Fruit fly (Drosophila melanogaster) whole organism, embryonic: Measurements from ENCODE around the gene kek6.

Source experiments
- ATbp ChIP-seq: fragments of 200-800 bp; sonication (Bioruptor generic); optimal IDR thresholded peaks from 2 replicates; lab custom pipeline; 2017; ENCODE audit warnings: missing biosample characterization, mild to moderate bottlenecking, missing genetic modification characterization, missing genetic modification reagents
- Blimp-1 ChIP-seq: fragments of 200-800 bp; sonication (Bioruptor generic); optimal IDR thresholded peaks from 3 replicates; lab custom pipeline; 2018; ENCODE audit warnings: missing biosample characterization, missing genetic modification characterization, mild to moderate bottlenecking, moderate library complexity, missing genetic modification reagents
- CG10654 ChIP-seq: fragments of 200-800 bp; sonication (Bioruptor generic); optimal IDR thresholded peaks from 2 replicates; lab custom pipeline; 2016; ENCODE audit warnings: missing biosample characterization, missing genetic modification characterization
- CG10979 ChIP-seq: fragments of 200-800 bp; sonication (Bioruptor generic); optimal IDR thresholded peaks from 2 replicates; lab custom pipeline; 2018; ENCODE audit warnings: missing biosample characterization, mild to moderate bottlenecking, missing genetic modification characterization, moderate library complexity
- CG14050 ChIP-seq: fragments of 200-800 bp; sonication (Bioruptor generic); IDR thresholded peaks from 3 replicates; pipeline ENCODE4 v1.3.6; 2022; ENCODE audit warnings: missing biosample characterization, missing genetic modification characterization
- CG1602 ChIP-seq: fragments of 200-800 bp; sonication (Bioruptor generic); optimal IDR thresholded peaks from 3 replicates; lab custom pipeline; 2016; ENCODE audit warnings: missing biosample characterization, missing genetic modification characterization
- CG17568 ChIP-seq: fragments of 200-800 bp; sonication (Bioruptor generic); optimal IDR thresholded peaks from 2 replicates; lab custom pipeline; 2018; ENCODE audit warnings: missing biosample characterization, mild to moderate bottlenecking, missing genetic modification characterization, moderate library complexity
- CG2120 ChIP-seq: fragments of 200-800 bp; sonication (Bioruptor generic); optimal IDR thresholded peaks from 3 replicates; lab custom pipeline; 2016; ENCODE audit warnings: missing biosample characterization, missing genetic modification characterization
- CG2129 ChIP-seq: fragments of 200-800 bp; sonication (Bioruptor generic); IDR thresholded peaks from 2 replicates; pipeline ENCODE4 v1.3.6; 2022; ENCODE audit warnings: missing biosample characterization, missing genetic modification characterization; ENCODE audit not compliant: partially characterized antibody
- CG2712 ChIP-seq: fragments of 200-800 bp; optimal IDR thresholded peaks from 3 replicates; lab custom pipeline; 2019; ENCODE audit warnings: missing biosample characterization, mild to moderate bottlenecking, missing genetic modification characterization, moderate library complexity
- CG4730 ChIP-seq: fragments of 200-800 bp; sonication (Bioruptor generic); IDR thresholded peaks from 2 replicates; pipeline ENCODE4 v1.3.6; 2022; ENCODE audit warnings: missing biosample characterization, missing genetic modification characterization
- CG6689 ChIP-seq: fragments of 200-800 bp; sonication (Bioruptor generic); IDR thresholded peaks from 2 replicates; pipeline ENCODE4 v1.3.6; 2022; ENCODE audit warnings: missing biosample characterization, missing genetic modification characterization
- CG6854 ChIP-seq: fragments of 200-800 bp; sonication (Bioruptor generic); optimal IDR thresholded peaks from 3 replicates; lab custom pipeline; 2017; ENCODE audit warnings: missing biosample characterization, mild to moderate bottlenecking, missing genetic modification characterization
- CG7786 ChIP-seq: fragments of 200-800 bp; sonication (Bioruptor generic); optimal IDR thresholded peaks from 2 replicates; lab custom pipeline; 2016; ENCODE audit warnings: missing biosample characterization, missing genetic modification characterization
- CG8944 ChIP-seq: fragments of 200-800 bp; sonication (Bioruptor generic); optimal IDR thresholded peaks from 3 replicates; lab custom pipeline; 2016; ENCODE audit warnings: missing biosample characterization, missing genetic modification characterization
- CG9609 ChIP-seq: fragments of 200-800 bp; sonication (Bioruptor generic); optimal IDR thresholded peaks from 3 replicates; lab custom pipeline; 2016; ENCODE audit warnings: missing biosample characterization, missing genetic modification characterization
- Camta ChIP-seq: fragments of 200-800 bp; sonication (Bioruptor generic); optimal IDR thresholded peaks from 2 replicates; lab custom pipeline; 2016; ENCODE audit warnings: missing biosample characterization, missing genetic modification characterization
- D ChIP-seq, 2 experiments: fragments of 200-800 bp in 1 of 2; fragments of >200 bp in 1 of 2; sonication (Bioruptor generic) in 1 of 2; optimal IDR thresholded peaks; 2 replicates in 1 of 2; 3 replicates in 1 of 2; lab custom pipeline; 2017; ENCODE audit warnings: mild to moderate bottlenecking in 1 of 2, missing biosample characterization in 1 of 2, missing genetic modification characterization in 1 of 2, missing genetic modification reagents in 1 of 2
- Dbx ChIP-seq: fragments of 200-800 bp; sonication (Bioruptor generic); IDR thresholded peaks from 3 replicates; pipeline ENCODE4 v1.3.6; 2022; ENCODE audit warnings: missing biosample characterization, missing genetic modification characterization
- E2f2 ChIP-seq: fragments of 200-800 bp; sonication (Bioruptor generic); IDR thresholded peaks from 2 replicates; pipeline ENCODE4 v1.3.6; 2022; ENCODE audit warnings: missing biosample characterization, missing genetic modification characterization
- Eip74EF ChIP-seq, 2 experiments: fragments of 200-800 bp in 1 of 2; fragments of >200 bp in 1 of 2; sonication (Bioruptor generic) in 1 of 2; optimal IDR thresholded peaks; 2 replicates each; lab custom pipeline; 2017 to 2019; ENCODE audit warnings: missing biosample characterization in 2 of 2, missing genetic modification characterization in 2 of 2, mild to moderate bottlenecking in 1 of 2, moderate library complexity in 1 of 2
- Gsc ChIP-seq: fragments of 200-800 bp; sonication (Bioruptor generic); IDR thresholded peaks from 2 replicates; pipeline ENCODE4 v1.3.6; 2022; ENCODE audit warnings: missing biosample characterization, missing genetic modification characterization
- HLH3B ChIP-seq: fragments of 200-800 bp; sonication (Bioruptor generic); IDR thresholded peaks from 2 replicates; pipeline ENCODE4 v1.3.6; 2022; ENCODE audit warnings: missing biosample characterization, missing genetic modification characterization
- HLH4C ChIP-seq: fragments of 200-800 bp; sonication (Bioruptor generic); IDR thresholded peaks from 3 replicates; pipeline ENCODE4 v1.3.6; 2022; ENCODE audit warnings: missing biosample characterization, missing genetic modification characterization; ENCODE audit not compliant: partially characterized antibody
- Hmx ChIP-seq: fragments of 200-800 bp; sonication (Bioruptor generic); optimal IDR thresholded peaks from 2 replicates; lab custom pipeline; 2016; ENCODE audit warnings: missing biosample characterization, missing genetic modification characterization
- MESR4 ChIP-seq: fragments of 200-800 bp; sonication (Bioruptor generic); optimal IDR thresholded peaks from 2 replicates; lab custom pipeline; 2018; ENCODE audit warnings: missing biosample characterization, mild to moderate bottlenecking, missing genetic modification characterization, moderate library complexity
- Nf-YA ChIP-seq: fragments of 200-800 bp; sonication (Bioruptor generic); IDR thresholded peaks from 2 replicates; pipeline ENCODE4 v1.3.6; 2022; ENCODE audit warnings: missing biosample characterization, missing genetic modification characterization
- Rx ChIP-seq: fragments of 200-800 bp; sonication (Bioruptor generic); IDR thresholded peaks from 2 replicates; pipeline ENCODE4 v1.3.6; 2022; ENCODE audit warnings: missing biosample characterization, missing genetic modification characterization
- ab ChIP-seq: fragments of 200-800 bp; sonication (Bioruptor generic); optimal IDR thresholded peaks from 2 replicates; lab custom pipeline; 2016; ENCODE audit warnings: missing biosample characterization, missing genetic modification characterization
- al ChIP-seq: fragments of 200-800 bp; sonication (Bioruptor generic); IDR thresholded peaks from 2 replicates; pipeline ENCODE4 v1.3.6; 2022; ENCODE audit warnings: missing biosample characterization, missing genetic modification characterization
- dmrt11E ChIP-seq: fragments of 200-800 bp; sonication (Bioruptor generic); optimal IDR thresholded peaks from 3 replicates; lab custom pipeline; 2018; ENCODE audit warnings: missing biosample characterization, mild to moderate bottlenecking, missing genetic modification characterization, moderate library complexity
- exex ChIP-seq: fragments of 200-800 bp; sonication (Bioruptor generic); optimal IDR thresholded peaks from 4 replicates; lab custom pipeline; 2018; ENCODE audit warnings: missing biosample characterization, mild to moderate bottlenecking, missing genetic modification characterization, moderate library complexity
- fd64A ChIP-seq: fragments of 200-800 bp; sonication (Bioruptor generic); optimal IDR thresholded peaks from 3 replicates; lab custom pipeline; 2018; ENCODE audit warnings: missing biosample characterization, mild to moderate bottlenecking, missing genetic modification characterization
- grau ChIP-seq: fragments of 200-800 bp; optimal IDR thresholded peaks from 3 replicates; lab custom pipeline; 2019; ENCODE audit warnings: missing biosample characterization, mild to moderate bottlenecking, missing genetic modification characterization, moderate library complexity
- her ChIP-seq: fragments of 200-800 bp; sonication (Bioruptor generic); optimal IDR thresholded peaks from 2 replicates; lab custom pipeline; 2016; ENCODE audit warnings: missing biosample characterization, missing genetic modification characterization
- inv ChIP-seq: fragments of 200-800 bp; sonication (Bioruptor generic); IDR thresholded peaks from 2 replicates; pipeline ENCODE4 v1.3.6; 2022; ENCODE audit warnings: missing biosample characterization, missing genetic modification characterization; ENCODE audit not compliant: partially characterized antibody
- lbe ChIP-seq: fragments of 200-800 bp; sonication (Bioruptor generic); optimal IDR thresholded peaks from 2 replicates; lab custom pipeline; 2016; ENCODE audit warnings: missing biosample characterization, mild to moderate bottlenecking, missing genetic modification characterization
- onecut ChIP-seq: fragments of 200-800 bp; sonication (Bioruptor generic); IDR thresholded peaks from 2 replicates; pipeline ENCODE4 v1.3.6; 2022; ENCODE audit warnings: missing biosample characterization, missing genetic modification characterization
- pan ChIP-seq, 4 experiments: fragments of >200 bp in 3 of 4; fragments of 200-800 bp in 1 of 4; sonication (Bioruptor generic) in 1 of 4; optimal IDR thresholded peaks in 3 of 4; IDR thresholded peaks in 1 of 4; 2 replicates each; pipeline versions ENCODE4 v1.3.6 to Lab custom; 2017 to 2022; ENCODE audit warnings: missing biosample characterization in 2 of 4, missing genetic modification characterization in 2 of 4, mixed read lengths in 1 of 4
- pnt ChIP-seq: fragments of 200-800 bp; sonication (Bioruptor generic); optimal IDR thresholded peaks from 3 replicates; lab custom pipeline; 2016; ENCODE audit warnings: missing biosample characterization, missing genetic modification characterization
- repo ChIP-seq: fragments of 200-800 bp; sonication (Bioruptor generic); optimal IDR thresholded peaks from 2 replicates; lab custom pipeline; 2016; ENCODE audit warnings: missing biosample characterization, missing genetic modification characterization
- ro ChIP-seq: fragments of 200-800 bp; sonication (Bioruptor generic); IDR thresholded peaks from 2 replicates; pipeline ENCODE4 v1.3.6; 2022; ENCODE audit warnings: missing biosample characterization, missing genetic modification characterization
- sob ChIP-seq: fragments of 200-800 bp; sonication (Bioruptor generic); IDR thresholded peaks from 2 replicates; pipeline ENCODE4 v1.3.6; 2022; ENCODE audit warnings: missing biosample characterization, missing genetic modification characterization
- sr ChIP-seq: fragments of 200-800 bp; sonication (Bioruptor generic); IDR thresholded peaks from 3 replicates; pipeline ENCODE4 v1.3.6; 2022; ENCODE audit warnings: missing biosample characterization, missing genetic modification characterization
- tio ChIP-seq: fragments of 200-800 bp; sonication (Bioruptor generic); optimal IDR thresholded peaks from 2 replicates; lab custom pipeline; 2017; ENCODE audit warnings: missing biosample characterization, missing genetic modification characterization, inconsistent platforms
- toy ChIP-seq: fragments of 200-800 bp; sonication (Bioruptor generic); IDR thresholded peaks from 2 replicates; pipeline ENCODE4 v1.3.6; 2022; ENCODE audit warnings: missing biosample characterization, missing genetic modification characterization
- twi ChIP-seq: fragments of 200-800 bp; optimal IDR thresholded peaks from 2 replicates; lab custom pipeline; 2019; ENCODE audit warnings: missing biosample characterization, mild to moderate bottlenecking, missing genetic modification characterization, moderate library complexity
- vnd ChIP-seq: fragments of 200-800 bp; sonication (Bioruptor generic); IDR thresholded peaks from 3 replicates; pipeline ENCODE4 v1.3.6; 2022; ENCODE audit warnings: missing biosample characterization, missing genetic modification characterization; ENCODE audit not compliant: partially characterized antibody
- zf30C ChIP-seq: fragments of 200-800 bp; sonication (Bioruptor generic); optimal IDR thresholded peaks from 3 replicates; lab custom pipeline; 2018; ENCODE audit warnings: missing biosample characterization, mild to moderate bottlenecking, missing genetic modification characterization
- zfh1 ChIP-seq: fragments of 200-800 bp; sonication (Bioruptor generic); IDR thresholded peaks from 3 replicates; pipeline ENCODE4 v1.3.6; 2022; ENCODE audit warnings: missing biosample characterization, missing genetic modification characterization

The kek6 gene

DNA sequence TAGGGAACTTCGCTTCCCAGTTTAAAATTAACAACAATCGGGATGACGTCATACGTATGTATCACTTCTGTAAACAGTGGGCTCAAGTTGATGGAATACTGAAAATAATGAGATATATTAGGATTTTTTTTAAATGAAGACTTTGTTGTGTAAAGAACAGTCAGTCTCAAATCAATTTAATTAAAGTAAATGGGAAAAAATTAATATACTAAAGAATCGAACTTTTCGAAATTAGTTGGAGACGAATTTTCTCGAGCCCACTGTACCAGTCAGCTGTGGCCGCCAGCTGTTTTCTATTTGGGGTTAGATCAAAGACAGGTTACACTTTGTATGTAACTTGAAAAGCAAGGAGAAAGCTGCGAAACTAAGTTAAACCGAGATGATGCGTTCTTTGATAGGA lies 33.6 kb upstream of the kek6 start, which contains the start of gene CG1635 (continued):
- peak; percentile 100 for TF ChIP-seq CG2712 (tag; lab: Kevin White, UChicago)
- peak; percentile 97 for TF ChIP-seq CG9609 (GFP tag; lab: Kevin White, UChicago)
- no peak for TF ChIP-seq D (optimal IDR thresholded peaks at IDR 0.05; lab: Kevin White, UChicago)
- peak; percentile 99 for TF ChIP-seq D (GFP tag; optimal IDR thresholded peaks at IDR 0.05; lab: Kevin White, UChicago)
- peak; percentile 56 for TF ChIP-seq inv (GFP tag; lab: Robert Waterston, UW)
- peak; percentile 99 for TF ChIP-seq grau
- TF ChIP-seq sr (GFP tag; lab: Robert Waterston, UW), result peak; percentile 97
- peak; percentile 98 for TF ChIP-seq Rx
- TF ChIP-seq CG6854 (GFP tag; lab: Kevin White, UChicago), result peak; percentile 99
- peak; percentile 61 for TF ChIP-seq zf30C
- no peak for TF ChIP-seq pan (optimal IDR thresholded peaks at IDR 0.05; lab: Kevin White, UChicago)
- peak in 1 of 2 experiments; percentile 100 for TF ChIP-seq pan (GFP tag; optimal IDR thresholded peaks at IDR 0.05 in 1 of 2, IDR thresholded peaks at IDR 0.05 in 1 of 2)
- TF ChIP-seq al, result peak; percentile 99
- peak; percentile 99 for TF ChIP-seq Dbx
- TF ChIP-seq vnd (GFP tag; lab: Robert Waterston, UW), result peak; percentile 70
- peak; percentile 96 for TF ChIP-seq her (GFP tag; lab: Kevin White, UChicago)
- peak; percentile 99 for TF ChIP-seq CG10979 (tag; lab: Kevin White, UChicago)
- TF ChIP-seq MESR4, result peak; percentile 92
- TF ChIP-seq CG2120 (GFP tag; lab: Kevin White, UChicago), result peak; percentile 100
- TF ChIP-seq CG1602 (GFP tag; lab: Kevin White, UChicago), result peak; percentile 97
- no peak for TF ChIP-seq CG2129 (GFP tag; lab: Robert Waterston, UW)
- TF ChIP-seq Eip74EF (GFP tag; optimal IDR thresholded peaks at IDR 0.05; lab: Kevin White, UChicago), result peak in 1 of 2 experiments; percentile 98
- TF ChIP-seq lbe, result peak; percentile 97
- TF ChIP-seq exex (tag; lab: Kevin White, UChicago), result peak; percentile 98
- peak; percentile 96 for TF ChIP-seq tio (GFP tag; lab: Kevin White, UChicago)
- TF ChIP-seq ab (GFP tag; lab: Kevin White, UChicago), result peak; percentile 90
- peak; percentile 99 for TF ChIP-seq twi
- TF ChIP-seq CG8944 (GFP tag; lab: Kevin White, UChicago), result peak; percentile 96
- peak; percentile 88 for TF ChIP-seq Hmx (GFP tag; lab: Kevin White, UChicago)
- peak; percentile 32; the same call in 2 of the 3 replicates for TF ChIP-seq HLH4C (GFP tag; lab: Robert Waterston, UW)
- peak; percentile 98 for TF ChIP-seq Nf-YA (GFP tag; lab: Robert Waterston, UW)
- peak; percentile 99 for TF ChIP-seq ATbp (GFP tag; lab: Kevin White, UChicago)
- TF ChIP-seq toy (GFP tag; lab: Robert Waterston, UW), result peak; percentile 98
- TF ChIP-seq ro (GFP tag; lab: Robert Waterston, UW), result peak; percentile 98
- TF ChIP-seq pnt, result peak; percentile 87
- TF ChIP-seq Blimp-1 (GFP tag; lab: Kevin White, UChicago), result peak; percentile 99
- TF ChIP-seq fd64A (GFP tag; lab: Kevin White, UChicago), result peak; percentile 99
- TF ChIP-seq repo (GFP tag; lab: Kevin White, UChicago), result peak; percentile 90
- peak; percentile 98 for TF ChIP-seq Camta (GFP tag; lab: Kevin White, UChicago)
- TF ChIP-seq zfh1 (GFP tag; lab: Robert Waterston, UW), result peak; percentile 99
- peak; percentile 100 for TF ChIP-seq sob
- TF ChIP-seq CG10654 (GFP tag; lab: Kevin White, UChicago), result peak; percentile 98
- peak; percentile 99 for TF ChIP-seq dmrt11E (tag; lab: Kevin White, UChicago)
- peak; percentile 98 for TF ChIP-seq CG7786 (GFP tag; lab: Kevin White, UChicago)
- peak; percentile 100 for TF ChIP-seq HLH3B (GFP tag; lab: Robert Waterston, UW)
- peak; percentile 99 for TF ChIP-seq CG14050 (GFP tag; lab: Robert Waterston, UW)
- TF ChIP-seq CG6689 (GFP tag; lab: Robert Waterston, UW), result peak; percentile 99
- TF ChIP-seq CG4730, result peak; percentile 99
- TF ChIP-seq Gsc (GFP tag; lab: Robert Waterston, UW), result peak; percentile 94
- TF ChIP-seq CG17568 (GFP tag; lab: Kevin White, UChicago), result peak; percentile 99
- peak; percentile 92 for TF ChIP-seq E2f2 (GFP tag; lab: Robert Waterston, UW)
- peak; percentile 97 for TF ChIP-seq onecut (GFP tag; lab: Robert Waterston, UW)
